Worm (Caenorhabditis elegans): Measurements from ENCODE around the gene irld-25.
"Not testable (repeated sequence)": the region's sequence is repeated elsewhere in the genome, so short reads cannot be mapped to it uniquely, and the experiment has no call there.

Gene irld-25

DNA sequence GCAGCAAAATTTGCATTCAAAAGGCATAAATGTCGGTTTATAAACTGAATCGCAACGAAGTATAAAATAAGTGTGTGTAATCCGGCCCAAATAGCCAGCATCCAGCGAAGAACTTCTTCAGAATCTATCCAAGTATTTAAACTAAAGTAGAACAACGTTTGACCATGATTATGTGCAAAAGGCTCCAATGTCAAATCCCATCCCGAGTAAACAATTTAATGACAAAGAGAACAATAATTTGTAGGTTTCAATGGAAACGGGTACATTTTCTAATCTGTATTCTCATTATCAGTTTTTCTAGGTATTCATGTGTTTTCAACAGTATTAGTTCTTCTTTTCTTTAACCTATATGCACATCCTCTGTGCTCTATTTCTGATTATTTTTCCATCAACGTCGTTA lies 13.7 kb upstream of the irld-25 start, which contains the start of gene C41G6.12:
Gene C41G6.12 (minus strand): TSS at position 101 of the 400 bp plus-strand sequence.
- TF ChIP-seq fkh-10 (GFP tag; optimal IDR thresholded peaks at IDR 0.05); hlh-8 (tag; optimal IDR thresholded peaks at IDR 0.05); ttx-3 (tag; optimal IDR thresholded peaks at IDR 0.05): not testable (repeated sequence)

DNA sequence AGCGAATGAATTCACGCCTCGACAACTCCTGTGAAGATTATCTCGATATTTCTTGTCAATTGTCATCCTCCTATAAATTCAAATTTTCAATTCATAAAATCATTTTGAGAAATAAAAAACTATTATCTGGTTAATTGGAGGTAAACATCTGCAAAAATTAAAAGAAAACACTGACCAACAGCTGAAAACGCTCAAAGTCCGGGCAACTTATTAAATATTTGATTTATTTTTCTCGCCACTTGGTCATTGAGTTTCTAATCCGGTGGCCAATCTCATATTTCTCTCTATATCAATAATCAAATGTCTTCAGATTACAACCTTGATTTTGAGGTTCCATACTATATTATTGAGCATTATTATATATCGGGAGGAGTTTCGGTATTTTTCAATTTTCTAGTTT lies 9.6 kb upstream of the irld-25 start, which contains the start of gene sri-24:
Gene sri-24 (plus strand): TSS at position 301 of the 400 bp plus-strand sequence.
- TF ChIP-seq dve-1, odd-2, syd-9 (tag; optimal IDR thresholded peaks at IDR 0.05): not testable (repeated sequence)

DNA sequence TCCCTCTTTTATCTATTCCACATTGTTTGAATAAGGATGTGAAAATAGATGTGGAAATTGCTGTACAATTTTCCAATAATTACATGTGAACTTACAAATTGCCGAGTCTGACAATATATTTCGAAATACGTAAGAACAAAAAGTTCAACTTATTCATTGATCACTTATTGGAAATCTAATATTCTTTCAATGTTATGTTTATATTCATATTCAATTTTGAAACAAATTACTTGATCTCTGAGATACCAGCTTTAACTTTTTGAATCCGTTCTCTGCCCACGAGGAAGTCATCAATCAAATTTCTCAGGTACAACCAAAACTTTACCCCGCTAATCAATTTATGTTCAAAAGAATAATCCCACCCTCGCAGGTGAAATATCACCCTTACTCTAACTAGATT lies 6.3 kb upstream of the irld-25 start, which contains the start of gene sri-26:
Gene sri-26 (plus strand): TSS at position 301 of the 400 bp plus-strand sequence.
- TF ChIP-seq F13H6.1, odd-2, ahr-1 (tag; optimal IDR thresholded peaks at IDR 0.05): not testable (repeated sequence)

DNA sequence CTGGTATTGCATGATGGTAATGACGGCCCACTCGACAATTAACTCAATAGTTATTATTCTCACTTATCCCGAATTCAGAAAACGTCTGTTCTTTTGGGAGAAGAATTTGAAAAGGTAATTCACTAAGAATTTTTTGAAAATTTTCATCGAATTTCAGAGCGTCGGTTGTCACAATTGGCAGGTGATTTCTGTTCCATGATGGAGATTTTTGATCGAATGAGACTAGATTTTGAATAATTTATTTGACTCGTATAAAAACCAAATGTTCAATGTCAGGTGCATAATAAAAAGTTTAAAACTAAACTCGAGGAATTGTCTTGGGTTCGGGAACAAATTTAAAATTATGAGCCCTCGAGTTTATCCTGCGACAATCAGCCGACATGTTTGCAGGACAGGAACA lies 4.7 kb upstream of the irld-25 start, which contains the start of gene sri-25:
Gene sri-25 (plus strand): TSS at position 301 of the 400 bp plus-strand sequence.
- TF ChIP-seq ceh-45 (GFP tag; IDR thresholded peaks at IDR 0.05) (no peak), ahr-1 (tag; optimal IDR thresholded peaks at IDR 0.05) (no peak), fkh-10 (GFP tag; optimal IDR thresholded peaks at IDR 0.05) (no peak)

DNA sequence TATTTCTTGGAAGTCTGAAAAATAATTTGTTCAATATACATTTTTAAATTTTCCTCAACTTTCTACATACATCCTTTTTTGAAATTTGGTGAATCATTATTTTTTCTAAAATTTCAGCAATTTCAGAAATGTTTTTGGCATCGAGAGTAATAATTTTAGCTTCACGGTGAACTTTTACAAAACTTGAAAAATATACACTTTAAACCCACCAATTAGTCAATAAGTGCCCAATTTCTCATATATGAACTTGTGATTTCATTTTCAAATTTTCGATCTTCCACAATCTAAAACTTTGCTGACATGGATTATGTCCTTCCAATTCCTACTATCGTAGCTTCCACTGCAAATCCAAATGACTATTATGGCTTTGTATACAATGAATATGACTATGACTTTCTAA lies 2.2 kb downstream of the irld-25 start, which contains the start of gene srw-24:
Gene srw-24 (plus strand): TSS at position 301 of the 400 bp plus-strand sequence.
- TF ChIP-seq hlh-30 (tag; optimal IDR thresholded peaks at IDR 0.05; ENCODE audit: insufficient read depth), result no peak
- TF ChIP-seq hlh-13 (GFP tag; optimal IDR thresholded peaks at IDR 0.05), result no peak
- no peak for TF ChIP-seq sox-4 (tag; optimal IDR thresholded peaks at IDR 0.05)
- TF ChIP-seq ceh-48 (tag; optimal IDR thresholded peaks at IDR 0.05), result no peak
- TF ChIP-seq gmeb-2 (tag; optimal IDR thresholded peaks at IDR 0.05), result no peak
- no peak for TF ChIP-seq nfya-1 (tag; optimal IDR thresholded peaks at IDR 0.05)
- no peak for TF ChIP-seq pag-3 (tag; optimal IDR thresholded peaks at IDR 0.05; ENCODE audit: borderline replicate concordance)
- TF ChIP-seq ama-1 (optimal IDR thresholded peaks at IDR 0.05), result no peak
- TF ChIP-seq ztf-16 (tag; optimal IDR thresholded peaks at IDR 0.05), result no peak
- no peak for TF ChIP-seq syd-9 (tag; optimal IDR thresholded peaks at IDR 0.05)
- TF ChIP-seq tbx-7 (tag; optimal IDR thresholded peaks at IDR 0.05), result no peak
- no peak for TF ChIP-seq ceh-45 (GFP tag; IDR thresholded peaks at IDR 0.05)

DNA sequence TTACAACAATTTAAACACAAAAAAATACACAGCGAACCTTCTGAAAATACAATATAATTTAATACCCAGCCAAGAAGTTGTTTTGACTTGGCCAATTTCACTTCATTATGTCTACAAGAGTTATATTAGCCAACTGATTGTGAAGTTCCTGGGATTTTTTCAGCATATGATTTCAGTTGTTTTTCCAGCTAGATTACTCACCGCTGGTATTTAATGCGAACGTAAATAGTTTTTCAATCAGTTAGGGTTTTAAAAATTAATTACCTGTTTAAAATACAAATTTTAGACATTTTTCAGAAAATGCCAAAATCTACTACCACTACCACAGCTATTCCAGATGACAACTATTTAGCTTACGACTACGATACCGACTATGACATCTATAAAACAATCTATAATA lies 4.2 kb downstream of the irld-25 start, which contains the start of gene srw-14:
Gene srw-14 (plus strand): TSS at position 301 of the 400 bp plus-strand sequence.
- TF ChIP-seq dve-1 (tag; optimal IDR thresholded peaks at IDR 0.05) (no peak), rnt-1 (tag; optimal IDR thresholded peaks at IDR 0.05) (no peak), gmeb-2 (tag; optimal IDR thresholded peaks at IDR 0.05) (no peak), ceh-48 (tag; optimal IDR thresholded peaks at IDR 0.05) (no peak), syd-9 (tag; optimal IDR thresholded peaks at IDR 0.05) (no peak), ets-4 (tag; optimal IDR thresholded peaks at IDR 0.05) (no peak), sox-2 (GFP tag; IDR thresholded peaks at IDR 0.05) (no peak), pat-9 (tag; optimal IDR thresholded peaks at IDR 0.05) (no peak), unc-3 (GFP tag; conservative IDR thresholded peaks at IDR 0.05) (no peak), unc-3 (tag; optimal IDR thresholded peaks at IDR 0.05) (no peak), ttx-3 (tag; optimal IDR thresholded peaks at IDR 0.05) (no peak), ceh-14 (tag; optimal IDR thresholded peaks at IDR 0.05) (no peak), unc-55 (GFP tag; optimal IDR thresholded peaks at IDR 0.05) (no peak), elt-2 (tag; optimal IDR thresholded peaks at IDR 0.05) (no peak), pqm-1 (tag; optimal IDR thresholded peaks at IDR 0.05) (no peak), madf-2 (tag; optimal IDR thresholded peaks at IDR 0.05) (no peak), ceh-30 (tag; optimal IDR thresholded peaks at IDR 0.05) (no peak), hlh-8 (tag; optimal IDR thresholded peaks at IDR 0.05) (no peak), unc-86 (tag; optimal IDR thresholded peaks at IDR 0.05) (no peak), pag-3 (tag; optimal IDR thresholded peaks at IDR 0.05; ENCODE audit: borderline replicate concordance) (no peak), ceh-45 (GFP tag; IDR thresholded peaks at IDR 0.05) (no peak)
